Fruit fly (Drosophila melanogaster): ENCODE measurements around the gene Adhr.

The Adhr gene

DNA sequence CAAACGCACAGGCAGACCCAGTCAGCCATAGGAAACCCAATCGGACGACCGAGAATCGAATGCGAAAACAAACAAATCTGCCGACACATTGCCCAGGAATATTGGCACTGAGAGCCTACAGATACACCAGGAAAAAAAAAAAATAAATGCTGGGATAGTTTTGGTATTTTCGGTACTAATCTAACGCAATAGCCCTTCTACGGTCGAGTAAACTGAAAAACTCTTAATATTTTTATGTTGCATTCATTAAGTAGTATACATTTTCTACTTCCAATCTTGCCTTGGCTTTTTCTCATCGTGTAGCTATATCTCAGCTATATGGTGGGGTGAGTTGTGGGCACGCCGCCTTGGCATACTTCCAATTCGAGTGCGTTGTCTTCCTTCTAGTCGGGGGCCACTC lies 4.2 kb downstream of the Adhr start (continued):
- TF ChIP-seq CG7372 (GFP tag; IDR thresholded peaks at IDR 0.05) (0 out of 2 replicates have a peak, but pooled peaks have one; percentile 8), CG33213 (GFP tag; optimal IDR thresholded peaks at IDR 0.05) (no peak), sima (GFP tag; optimal IDR thresholded peaks at IDR 0.05) (no peak), CG7839 (tag; optimal IDR thresholded peaks at IDR 0.05) (peak; percentile 23), amos (GFP tag; IDR thresholded peaks at IDR 0.05; ENCODE audit: partially characterized antibody) (no peak), CG6689 (GFP tag; IDR thresholded peaks at IDR 0.05) (peak; percentile 57; the same call in 1 of the 2 replicates), CG34376 (GFP tag; optimal IDR thresholded peaks at IDR 0.05) (no peak), CHES-1-like (GFP tag; optimal IDR thresholded peaks at IDR 0.05) (no peak), gce (GFP tag; IDR thresholded peaks at IDR 0.05) (no peak), row (GFP tag; IDR thresholded peaks at IDR 0.05) (peak; percentile 71), chif (GFP tag; optimal IDR thresholded peaks at IDR 0.05) (peak; percentile 15 to 39), unc-4 (GFP tag; IDR thresholded peaks at IDR 0.05; ENCODE audit: partially characterized antibody) (no peak), vnd (GFP tag; IDR thresholded peaks at IDR 0.05; ENCODE audit: partially characterized antibody) (no peak), nom (GFP tag; optimal IDR thresholded peaks at IDR 0.05) (no peak), CG18476 (GFP tag; optimal IDR thresholded peaks at IDR 0.05) (no peak), HLH54F (GFP tag; optimal IDR thresholded peaks at IDR 0.05) (peak; percentile 51), gt (GFP tag; IDR thresholded peaks at IDR 0.05) (no peak), sqz (GFP tag; optimal IDR thresholded peaks at IDR 0.05) (no peak), CG3847 (GFP tag; IDR thresholded peaks at IDR 0.05) (peak; percentile 45), CG11560 (tag; IDR thresholded peaks at IDR 0.05) (no peak), CG2875 (GFP tag; optimal IDR thresholded peaks at IDR 0.05) (no peak), B-H2 (GFP tag; optimal IDR thresholded peaks at IDR 0.05) (no peak), CG4820 (GFP tag; optimal IDR thresholded peaks at IDR 0.05) (no peak), Hsf (GFP tag; optimal IDR thresholded peaks at IDR 0.05) (peak; percentile 47), CG4854 (GFP tag; optimal IDR thresholded peaks at IDR 0.05) (no peak), CG8359 (GFP tag; optimal IDR thresholded peaks at IDR 0.05; ENCODE audit: borderline replicate concordance) (no peak), CG6654 (GFP tag; optimal IDR thresholded peaks at IDR 0.05) (no peak), ken (GFP tag; IDR thresholded peaks at IDR 0.05) (peak; percentile 48; the same call in 1 of the 3 replicates), CG17829 (tag; optimal IDR thresholded peaks at IDR 0.05) (no peak), otp (GFP tag; IDR thresholded peaks at IDR 0.05) (no peak), psq (GFP tag; optimal IDR thresholded peaks at IDR 0.05) (no peak), tap (tag; optimal IDR thresholded peaks at IDR 0.05) (no peak), Lpt (GFP tag; optimal IDR thresholded peaks at IDR 0.05) (no peak), CG32532 (GFP tag; IDR thresholded peaks at IDR 0.05) (peak; percentile 63; the same call in 1 of the 2 replicates), maf-S (GFP tag; optimal IDR thresholded peaks at IDR 0.05) (no peak), Side (GFP tag; optimal IDR thresholded peaks at IDR 0.05) (no peak), Mrtf (GFP tag; IDR thresholded peaks at IDR 0.05) (0 out of 3 replicates have a peak, but pooled peaks have one; percentile 17), Abd-B (GFP tag; optimal IDR thresholded peaks at IDR 0.05) (no peak), CG7556 (GFP tag; optimal IDR thresholded peaks at IDR 0.05) (no peak), CG3281 (GFP tag; optimal IDR thresholded peaks at IDR 0.05) (no peak), CG14667 (GFP tag; IDR thresholded peaks at IDR 0.05) (peak; percentile 33; the same call in 1 of the 2 replicates), Rx (GFP tag; IDR thresholded peaks at IDR 0.05) (0 out of 2 replicates have a peak, but pooled peaks have one; percentile 4), onecut (GFP tag; IDR thresholded peaks at IDR 0.05) (peak; percentile 35), CG11247 (GFP tag; IDR thresholded peaks at IDR 0.05) (0 out of 2 replicates have a peak, but pooled peaks have one; percentile 31), Dip2 (GFP tag; IDR thresholded peaks at IDR 0.05) (no peak), CG8281 (tag; optimal IDR thresholded peaks at IDR 0.05) (no peak), CG15601 (tag; optimal IDR thresholded peaks at IDR 0.05) (no peak), Atf6 (GFP tag; IDR thresholded peaks at IDR 0.05) (peak; percentile 41; the same call in 1 of the 2 replicates), bcd (GFP tag; optimal IDR thresholded peaks at IDR 0.05) (peak; percentile 8), Dfd (GFP tag; optimal IDR thresholded peaks at IDR 0.05) (no peak), Xbp1 (GFP tag; optimal IDR thresholded peaks at IDR 0.05) (peak; percentile 55)
